Fruit fly (Drosophila melanogaster): ENCODE data around the gene Fdx1.

Gene Fdx1

dm6 chr3L:9400697-9401353, 29.8 kb upstream of the Fdx1 start:
- peak; percentile 8; the same call in 1 of the 3 replicates for TF ChIP-seq CG4496 (GFP tag; IDR thresholded peaks at IDR 0.05)
- TF ChIP-seq fd96Ca (GFP tag; IDR thresholded peaks at IDR 0.05), result no peak

DNA sequence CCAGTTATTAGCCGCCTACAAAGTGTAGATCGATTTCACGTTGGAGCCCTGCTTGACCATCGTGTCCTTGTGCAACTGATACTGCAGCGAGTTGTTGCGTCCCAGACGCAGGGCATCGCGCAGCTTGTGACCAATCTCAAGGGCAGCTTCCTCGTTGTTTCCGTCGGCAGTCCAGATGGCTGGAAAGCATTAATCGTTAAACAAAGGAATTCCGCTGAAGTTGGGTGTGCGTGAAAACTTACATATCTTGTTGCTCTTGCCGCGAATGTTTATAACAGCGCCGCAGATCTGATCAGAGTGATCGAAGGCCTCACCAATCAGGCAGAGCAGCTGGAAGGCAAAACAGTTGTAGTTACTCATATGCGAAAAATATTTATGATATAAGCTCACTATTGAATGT, 28.8 kb upstream of the Fdx1 start:
- TF ChIP-seq CG17806 (tag; optimal IDR thresholded peaks at IDR 0.05) (no peak), fd96Ca (GFP tag; IDR thresholded peaks at IDR 0.05) (no peak), CG34367 (tag; optimal IDR thresholded peaks at IDR 0.05) (no peak), CG12605 (GFP tag; IDR thresholded peaks at IDR 0.05) (no peak), EcR (GFP tag; optimal IDR thresholded peaks at IDR 0.05) (peak; percentile 63), CG8301 (tag; optimal IDR thresholded peaks at IDR 0.05) (no peak), Pif1A (GFP tag; optimal IDR thresholded peaks at IDR 0.05) (no peak), CG14655 (GFP tag; optimal IDR thresholded peaks at IDR 0.05) (no peak), D1 (tag; optimal IDR thresholded peaks at IDR 0.05) (no peak)

dm6 chr3L:9399013-9399750, 28.1 kb upstream of the Fdx1 start, which contains the start of gene CG4080:
CG4080 (minus strand) TSS chr3L:9399227.
- no peak for TF ChIP-seq D1 (tag; optimal IDR thresholded peaks at IDR 0.05)
- no peak for TF ChIP-seq fd96Ca (GFP tag; IDR thresholded peaks at IDR 0.05)
- peak; percentile 68 for TF ChIP-seq CG8159 (tag; optimal IDR thresholded peaks at IDR 0.05)
- TF ChIP-seq EcR (GFP tag; optimal IDR thresholded peaks at IDR 0.05), result peak; percentile 48
- TF ChIP-seq CG12605 (GFP tag; IDR thresholded peaks at IDR 0.05), result no peak
- peak; percentile 13 for TF ChIP-seq CG34367 (tag; optimal IDR thresholded peaks at IDR 0.05)
- peak; percentile 28 for TF ChIP-seq Pif1A (GFP tag; optimal IDR thresholded peaks at IDR 0.05)

- TF ChIP-seq CG15710 (tag; optimal IDR thresholded peaks at IDR 0.05) (peak; percentile 9), rn (GFP tag; IDR thresholded peaks at IDR 0.05) (no peak), CG8159 (tag; optimal IDR thresholded peaks at IDR 0.05) (peak; percentile 20), CG4496 (GFP tag; IDR thresholded peaks at IDR 0.05) (peak; percentile 50; the same call in 1 of the 3 replicates), CG32121 (GFP tag; IDR thresholded peaks at IDR 0.05) (peak; percentile 35; the same call in 1 of the 2 replicates), CG17806 (tag; optimal IDR thresholded peaks at IDR 0.05) (peak; percentile 1), Snoo (tag; optimal IDR thresholded peaks at IDR 0.05) (peak; percentile 29), EcR (GFP tag; optimal IDR thresholded peaks at IDR 0.05) (peak; percentile 86), CG34367 (tag; optimal IDR thresholded peaks at IDR 0.05) (no peak), CG12605 (GFP tag; IDR thresholded peaks at IDR 0.05) (0 out of 2 replicates have a peak, but pooled peaks have one; percentile 46), gl (tag; optimal IDR thresholded peaks at IDR 0.05) (no peak), D1 (tag; optimal IDR thresholded peaks at IDR 0.05) (peak; percentile 3), CG9948 (tag; optimal IDR thresholded peaks at IDR 0.05) (peak; percentile 17), Ets98B (GFP tag; IDR thresholded peaks at IDR 0.05) (0 out of 2 replicates have a peak, but pooled peaks have one; percentile 46)
These were observed 27.5 kb upstream of the Fdx1 start for dm6 chr3L:9398435-9398981.

- TF ChIP-seq fd96Ca (GFP tag; IDR thresholded peaks at IDR 0.05), result no peak
- no peak for TF ChIP-seq CG4496 (GFP tag; IDR thresholded peaks at IDR 0.05)
- no peak for TF ChIP-seq CG9948 (tag; optimal IDR thresholded peaks at IDR 0.05)
- no peak for TF ChIP-seq D1 (tag; optimal IDR thresholded peaks at IDR 0.05)
- no peak for TF ChIP-seq Pif1A (GFP tag; optimal IDR thresholded peaks at IDR 0.05)
- no peak for TF ChIP-seq Snoo (tag; optimal IDR thresholded peaks at IDR 0.05)
These were observed 27.0 kb upstream of the Fdx1 start for dm6 chr3L:9398028-9398427.

- no peak for TF ChIP-seq CG8159 (tag; optimal IDR thresholded peaks at IDR 0.05)
- TF ChIP-seq CG14655 (GFP tag; optimal IDR thresholded peaks at IDR 0.05), result peak; percentile 22
- peak; percentile 49 for TF ChIP-seq gl (tag; optimal IDR thresholded peaks at IDR 0.05)
- TF ChIP-seq Pif1A (GFP tag; optimal IDR thresholded peaks at IDR 0.05), result peak; percentile 29
- TF ChIP-seq CG17806 (tag; optimal IDR thresholded peaks at IDR 0.05), result no peak
- TF ChIP-seq CG32121 (GFP tag; IDR thresholded peaks at IDR 0.05), result peak; percentile 51; the same call in 1 of the 2 replicates
- TF ChIP-seq CG4496 (GFP tag; IDR thresholded peaks at IDR 0.05), result peak; percentile 54; the same call in 1 of the 3 replicates
- TF ChIP-seq CG12605 (GFP tag; IDR thresholded peaks at IDR 0.05), result no peak
- peak; percentile 12 for TF ChIP-seq Pif1B (GFP tag; optimal IDR thresholded peaks at IDR 0.05)
These were observed 26.1 kb upstream of the Fdx1 start for dm6 chr3L:9397156-9397555.

dm6 chr3L:9396704-9397103, 25.7 kb upstream of the Fdx1 start:
- no peak for TF ChIP-seq fd96Ca (GFP tag; IDR thresholded peaks at IDR 0.05)
- no peak for TF ChIP-seq CG32121 (GFP tag; IDR thresholded peaks at IDR 0.05)
- TF ChIP-seq CG17806 (tag; optimal IDR thresholded peaks at IDR 0.05), result no peak
- no peak for TF ChIP-seq CG10348 (GFP tag; IDR thresholded peaks at IDR 0.05)
- peak; percentile 30; the same call in 1 of the 2 replicates for TF ChIP-seq CG12605 (GFP tag; IDR thresholded peaks at IDR 0.05)
- no peak for TF ChIP-seq Pif1B (GFP tag; optimal IDR thresholded peaks at IDR 0.05)
- TF ChIP-seq D1 (tag; optimal IDR thresholded peaks at IDR 0.05), result no peak
- no peak for TF ChIP-seq rn (GFP tag; IDR thresholded peaks at IDR 0.05)
- TF ChIP-seq CG9948 (tag; optimal IDR thresholded peaks at IDR 0.05), result no peak
- TF ChIP-seq EcR (GFP tag; optimal IDR thresholded peaks at IDR 0.05), result peak; percentile 33
- TF ChIP-seq CG4496 (GFP tag; IDR thresholded peaks at IDR 0.05), result no peak
- TF ChIP-seq CG34367 (tag; optimal IDR thresholded peaks at IDR 0.05), result no peak

Measured in whole organism, pupa.